Worm (Caenorhabditis elegans): ENCODE data around the gene Y75B12B.10.

- TF ChIP-seq rec-8 (tag; optimal IDR thresholded peaks at IDR 0.05): no peak
- no peak for TF ChIP-seq snpc-4 (GFP tag; optimal IDR thresholded peaks at IDR 0.05)
- TF ChIP-seq snpc-4 (tag; optimal IDR thresholded peaks at IDR 0.05): no peak
- TF ChIP-seq repo-1 (tag; optimal IDR thresholded peaks at IDR 0.05): no peak
These were observed 43.4 kb upstream of the Y75B12B.10 start for ce11 chrV:15156504-15156903.

Measured in whole organism, young adult.